Worm (Caenorhabditis elegans): ENCODE results near the gene gly-1.

DNA sequence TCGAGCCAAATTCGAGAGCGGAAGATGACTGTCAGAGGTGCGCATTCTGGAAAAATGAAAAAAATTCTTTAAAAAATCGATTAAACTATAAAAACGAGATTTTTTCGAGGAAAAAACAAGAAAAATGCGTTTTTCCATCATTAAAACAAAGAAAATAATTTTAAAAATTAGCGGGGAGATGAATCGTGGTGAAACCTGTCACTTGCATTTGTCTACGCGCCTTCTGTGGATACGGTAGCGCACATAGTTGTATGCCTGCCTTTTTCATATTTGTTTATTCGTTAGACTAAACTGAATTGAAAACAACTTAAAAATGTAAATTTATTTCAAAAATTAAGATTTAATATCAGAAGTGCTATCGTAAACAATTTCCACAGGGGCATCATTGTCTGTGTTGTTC is 17.6 kb downstream of the gly-1 start, which contains the start of gene egg-3:
- TF ChIP-seq ama-1 (optimal IDR thresholded peaks at IDR 0.05) (no peak), nhr-11 (tag; optimal IDR thresholded peaks at IDR 0.05) (no peak), tbx-2 (tag; optimal IDR thresholded peaks at IDR 0.05) (no peak)

All from whole organism, late embryonic.